Worm (Caenorhabditis elegans) whole organism, L3 larva: ENCODE results near the gene sea-1.

Experiments used
- aly-2 ChIP-seq: fragments of 150-350 bp; optimal IDR thresholded peaks from 2 replicates; lab custom pipeline; 2014; ENCODE audit warnings: missing biosample characterization, missing genetic modification characterization
- elt-3 ChIP-seq, 3 experiments: fragments of 150-350 bp in 1 of 3; sonication (generic microtip) in 2 of 3; optimal IDR thresholded peaks; 2 replicates in 2 of 3; 4 replicates in 1 of 3; lab custom pipeline; 2014 to 2017; ENCODE audit warnings: missing biosample characterization in 3 of 3, missing genetic modification characterization in 3 of 3
- fkh-10 ChIP-seq: sonication (generic microtip); optimal IDR thresholded peaks from 2 replicates; lab custom pipeline; 2017; ENCODE audit warnings: missing biosample characterization, missing genetic modification reagents, missing genetic modification characterization
- nfya-1 ChIP-seq: sonication (generic microtip); optimal IDR thresholded peaks from 2 replicates; lab custom pipeline; 2017; ENCODE audit warnings: missing genetic modification characterization, mild to moderate bottlenecking, missing compliant biosample characterization, antibody characterized with exemption, moderate library complexity; ENCODE audit not compliant: insufficient read depth
- unc-62 ChIP-seq: fragments of 150-350 bp; sonication (generic microtip); optimal IDR thresholded peaks from 4 replicates; lab custom pipeline; 2014; ENCODE audit warnings: missing biosample characterization, missing genetic modification reagents, missing genetic modification characterization
- zag-1 ChIP-seq: fragments of 150-350 bp; optimal IDR thresholded peaks from 2 replicates; lab custom pipeline; 2014; ENCODE audit warnings: missing biosample characterization, missing genetic modification characterization
- ztf-11 ChIP-seq: fragments of 150-350 bp; optimal IDR thresholded peaks from 2 replicates; lab custom pipeline; 2014; ENCODE audit warnings: missing biosample characterization, missing genetic modification characterization

- TF ChIP-seq aly-2 (no peak), fkh-10 (no peak), unc-62 (GFP tag; lab: Kevin White, UChicago) (no peak), elt-3 (tag; optimal IDR thresholded peaks at IDR 0.05; lab: Kevin White, UChicago) (no peak), ztf-11 (tag; lab: Kevin White, UChicago) (no peak), nfya-1 (no peak), zag-1 (no peak)
These were observed 17.3 kb upstream of the sea-1 start, which contains the start of gene srx-101 for ce11 chrII:3690646-3691045.
